Worm (Caenorhabditis elegans): ENCODE data around the gene cdf-2.
"Not testable (repeated sequence)": the region's sequence is repeated elsewhere in the genome, so short reads cannot be mapped to it uniquely, and the experiment has no call there.

The cdf-2 gene

ce11 chrX:12509334-12509944, 42.7 kb upstream of the cdf-2 start (continued):
- no peak for TF ChIP-seq nhr-28 (tag; optimal IDR thresholded peaks at IDR 0.05)
- TF ChIP-seq fkh-8 (tag; optimal IDR thresholded peaks at IDR 0.05) = no peak
- TF ChIP-seq ceh-63 (GFP tag; optimal IDR thresholded peaks at IDR 0.05) = no peak
- peak; percentile 96 for TF ChIP-seq elt-2 (tag; optimal IDR thresholded peaks at IDR 0.05)
- TF ChIP-seq fkh-10 (GFP tag; optimal IDR thresholded peaks at IDR 0.05) = no peak
- TF ChIP-seq ceh-88 (GFP tag; IDR thresholded peaks at IDR 0.05) = peak; percentile 23; the same call in 1 of the 2 replicates
- TF ChIP-seq blmp-1 (tag; optimal IDR thresholded peaks at IDR 0.05) = peak; percentile 58
- TF ChIP-seq ama-1 (optimal IDR thresholded peaks at IDR 0.05) = no peak
- peak; percentile 32 for TF ChIP-seq fos-1 (tag; optimal IDR thresholded peaks at IDR 0.05)
- no peak for TF ChIP-seq egl-13 (tag; optimal IDR thresholded peaks at IDR 0.05)
- 0 out of 2 replicates have a peak, but pooled peaks have one; percentile 21 for TF ChIP-seq grh-1 (GFP tag; IDR thresholded peaks at IDR 0.05)
- peak; percentile 93 for TF ChIP-seq nhr-20 (tag; optimal IDR thresholded peaks at IDR 0.05)
- peak; percentile 71 for TF ChIP-seq tlp-1 (tag; optimal IDR thresholded peaks at IDR 0.05)
- TF ChIP-seq nhr-237 (tag; optimal IDR thresholded peaks at IDR 0.05) = no peak
- peak; percentile 81 for TF ChIP-seq lin-14 (GFP tag; optimal IDR thresholded peaks at IDR 0.05)
- no peak for TF ChIP-seq ztf-11 (tag; optimal IDR thresholded peaks at IDR 0.05)
- TF ChIP-seq rnt-1 (tag; optimal IDR thresholded peaks at IDR 0.05) = peak; percentile 79
- TF ChIP-seq elt-3 (tag; optimal IDR thresholded peaks at IDR 0.05) = peak; percentile 38 to 89 (median 84)
- TF ChIP-seq ztf-4 (tag; optimal IDR thresholded peaks at IDR 0.05) = peak; percentile 52

- TF ChIP-seq dpl-1 (GFP tag; optimal IDR thresholded peaks at IDR 0.05) (no peak), C34B4.2 (tag; optimal IDR thresholded peaks at IDR 0.05) (no peak), nhr-20 (tag; optimal IDR thresholded peaks at IDR 0.05) (no peak), zip-4 (GFP tag; optimal IDR thresholded peaks at IDR 0.05) (no peak), efl-3 (GFP tag; optimal IDR thresholded peaks at IDR 0.05) (no peak), pag-3 (tag; optimal IDR thresholded peaks at IDR 0.05; ENCODE audit: borderline replicate concordance, insufficient read depth) (no peak), hlh-17 (GFP tag; optimal IDR thresholded peaks at IDR 0.05; ENCODE audit: borderline replicate concordance) (no peak), nhr-84 (tag; optimal IDR thresholded peaks at IDR 0.05) (no peak), lin-39 (tag; optimal IDR thresholded peaks at IDR 0.05) (no peak), nhr-71 (tag; optimal IDR thresholded peaks at IDR 0.05) (no peak), snu-23 (GFP tag; optimal IDR thresholded peaks at IDR 0.05) (no peak), ama-1 (optimal IDR thresholded peaks at IDR 0.05) (no peak), ceh-82 (tag; optimal IDR thresholded peaks at IDR 0.05) (no peak), lsy-2 (tag; optimal IDR thresholded peaks at IDR 0.05) (no peak)
These were observed 36.6 kb upstream of the cdf-2 start, which contains the start of gene sdz-19 for ce11 chrX:12503288-12503803. sdz-19 (minus strand) TSS chrX:12503338.

ce11 chrX:12502582-12502981, 35.9 kb upstream of the cdf-2 start:
- TF ChIP-seq efl-1 (optimal IDR thresholded peaks at IDR 0.05) = not testable (repeated sequence)
- TF ChIP-seq efl-1 (GFP tag; optimal IDR thresholded peaks at IDR 0.05 in 1 of 2) = peak in 1 of 2 experiments; percentile 66

- TF ChIP-seq hpl-2 (GFP tag; optimal IDR thresholded peaks at IDR 0.05) = no peak
- TF ChIP-seq lsy-2 (tag; optimal IDR thresholded peaks at IDR 0.05) = peak; percentile 53 to 80
- peak; percentile 29 for TF ChIP-seq xbp-1 (tag; optimal IDR thresholded peaks at IDR 0.05)
- no peak for TF ChIP-seq C34B4.2 (tag; optimal IDR thresholded peaks at IDR 0.05)
- no peak for TF ChIP-seq snpc-4 (tag; optimal IDR thresholded peaks at IDR 0.05)
- peak; percentile 88 for TF ChIP-seq lin-14 (GFP tag; optimal IDR thresholded peaks at IDR 0.05)
- peak; percentile 36 for TF ChIP-seq nhr-77 (tag; optimal IDR thresholded peaks at IDR 0.05)
- TF ChIP-seq F16B12.6 (tag; optimal IDR thresholded peaks at IDR 0.05) = no peak
- no peak for TF ChIP-seq tlp-1 (tag; optimal IDR thresholded peaks at IDR 0.05)
- TF ChIP-seq ama-1 (optimal IDR thresholded peaks at IDR 0.05) = no peak
- peak; percentile 28 for TF ChIP-seq rnt-1 (tag; optimal IDR thresholded peaks at IDR 0.05)
- peak; percentile 84 for TF ChIP-seq tbx-2 (tag; optimal IDR thresholded peaks at IDR 0.05)
- TF ChIP-seq Y116A8C.19 (tag; optimal IDR thresholded peaks at IDR 0.05; ENCODE audit: borderline replicate concordance) = no peak
- peak; percentile 40 to 65 for TF ChIP-seq egl-27 (tag; optimal IDR thresholded peaks at IDR 0.05)
- no peak for TF ChIP-seq isw-1 (GFP tag; IDR thresholded peaks at IDR 0.05)
- no peak for TF ChIP-seq pqm-1 (tag; optimal IDR thresholded peaks at IDR 0.05)
- TF ChIP-seq lir-3 (tag; optimal IDR thresholded peaks at IDR 0.05; ENCODE audit: poor library complexity) = peak; percentile 70
- peak; percentile 55 for TF ChIP-seq ceh-88 (GFP tag; IDR thresholded peaks at IDR 0.05)
- no peak for TF ChIP-seq skn-1 (tag; optimal IDR thresholded peaks at IDR 0.05)
- no peak for TF ChIP-seq unc-62 (GFP tag; optimal IDR thresholded peaks at IDR 0.05)
These were observed 34.1 kb upstream of the cdf-2 start for ce11 chrX:12500777-12501176.

Data from whole organism, L1 larva.